Worm (Caenorhabditis elegans): Measurements from ENCODE around the gene C17G10.6.

ce11 chrII:5582309-5582708 lies 20.8 kb downstream of the C17G10.6 start, which contains the start of gene T25E4.2:
- TF ChIP-seq nhr-25 (tag; optimal IDR thresholded peaks at IDR 0.05) (no peak), lin-11 (tag; optimal IDR thresholded peaks at IDR 0.05) (no peak), elt-3 (tag; optimal IDR thresholded peaks at IDR 0.05) (no peak), ama-1 (optimal IDR thresholded peaks at IDR 0.05) (no peak), nhr-6 (tag; optimal IDR thresholded peaks at IDR 0.05) (no peak), egl-27 (tag; optimal IDR thresholded peaks at IDR 0.05) (no peak)

Measured in whole organism, L2 larva.